Fruit fly (Drosophila melanogaster): ENCODE results near the gene CG13992.

CG13992 gene

DNA sequence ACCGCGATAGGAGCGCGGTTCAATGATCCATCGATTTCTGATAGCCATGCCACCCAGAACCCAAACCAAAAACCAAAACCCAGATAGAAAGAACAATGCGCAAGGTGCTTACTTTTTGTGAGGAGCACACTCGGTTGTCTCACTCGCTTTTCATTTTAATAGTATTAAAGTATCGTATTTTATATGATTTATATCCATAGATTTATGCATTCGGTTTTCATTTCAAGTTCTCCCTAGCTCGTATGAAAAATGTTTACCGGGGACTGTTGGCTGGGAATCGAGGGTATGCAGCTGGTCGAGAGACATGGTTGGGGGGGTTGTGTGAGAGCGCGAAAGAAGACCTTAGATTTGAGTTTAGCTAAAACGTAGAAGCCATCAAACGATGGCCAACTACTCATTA, 4.5 kb upstream of the CG13992 start (continued):
- TF ChIP-seq btn (GFP tag; optimal IDR thresholded peaks at IDR 0.05) (no peak), CG2678 (tag; optimal IDR thresholded peaks at IDR 0.05) (peak; percentile 34), HHEX (GFP tag; optimal IDR thresholded peaks at IDR 0.05) (no peak), Lim3 (GFP tag; IDR thresholded peaks at IDR 0.05) (no peak), CG10959 (GFP tag; IDR thresholded peaks at IDR 0.05) (no peak), CG14710 (tag; optimal IDR thresholded peaks at IDR 0.05) (no peak), MTF-1 (GFP tag; optimal IDR thresholded peaks at IDR 0.05; ENCODE audit: borderline replicate concordance) (no peak), Jarid2 (GFP tag; optimal IDR thresholded peaks at IDR 0.05) (no peak), CG16779 (GFP tag; IDR thresholded peaks at IDR 0.05) (no peak), CG6254 (GFP tag; optimal IDR thresholded peaks at IDR 0.05) (no peak), E2f2 (GFP tag; IDR thresholded peaks at IDR 0.05) (peak; percentile 36; the same call in 1 of the 2 replicates), CG4854 (GFP tag; optimal IDR thresholded peaks at IDR 0.05) (no peak), Poxn (GFP tag; IDR thresholded peaks at IDR 0.05) (no peak), CG5180 (GFP tag; optimal IDR thresholded peaks at IDR 0.05) (no peak), Mad (GFP tag; optimal IDR thresholded peaks at IDR 0.05) (peak; percentile 9), CG4820 (GFP tag; optimal IDR thresholded peaks at IDR 0.05) (peak; percentile 2), CG31224 (GFP tag; IDR thresholded peaks at IDR 0.05) (0 out of 2 replicates have a peak, but pooled peaks have one; percentile 11), phol (tag; optimal IDR thresholded peaks at IDR 0.05) (peak; percentile 16), Lpt (GFP tag; optimal IDR thresholded peaks at IDR 0.05) (no peak), CG12104 (GFP tag; optimal IDR thresholded peaks at IDR 0.05) (no peak), CG11695 (GFP tag; IDR thresholded peaks at IDR 0.05) (peak; percentile 40; the same call in 2 of the 3 replicates), CG1647 (GFP tag; optimal IDR thresholded peaks at IDR 0.05) (peak; percentile 33), ash1 (GFP tag; optimal IDR thresholded peaks at IDR 0.05) (no peak), Oli (tag; optimal IDR thresholded peaks at IDR 0.05) (peak; percentile 37), pnt (GFP tag; optimal IDR thresholded peaks at IDR 0.05) (no peak), dmrt11E (tag; optimal IDR thresholded peaks at IDR 0.05) (peak; percentile 17), Fer3 (tag; optimal IDR thresholded peaks at IDR 0.05) (peak; percentile 41), Atf6 (GFP tag; IDR thresholded peaks at IDR 0.05) (peak; percentile 65), bbx (GFP tag; IDR thresholded peaks at IDR 0.05; ENCODE audit: partially characterized antibody) (no peak), rib (GFP tag; IDR thresholded peaks at IDR 0.05) (no peak), CG7987 (GFP tag; optimal IDR thresholded peaks at IDR 0.05) (no peak), CG13424 (tag; optimal IDR thresholded peaks at IDR 0.05) (peak; percentile 35), CG1529 (GFP tag; optimal IDR thresholded peaks at IDR 0.05) (no peak), bab2 (GFP tag; optimal IDR thresholded peaks at IDR 0.05) (peak; percentile 14), wek (GFP tag; optimal IDR thresholded peaks at IDR 0.05) (no peak), Abd-B (GFP tag; optimal IDR thresholded peaks at IDR 0.05) (peak; percentile 27), ken (GFP tag; IDR thresholded peaks at IDR 0.05) (peak; percentile 63; the same call in 1 of the 3 replicates), D (optimal IDR thresholded peaks at IDR 0.05) (no peak), D (GFP tag; optimal IDR thresholded peaks at IDR 0.05) (no peak), wdn (GFP tag; IDR thresholded peaks at IDR 0.05) (0 out of 2 replicates have a peak, but pooled peaks have one; percentile 32), tin (GFP tag; optimal IDR thresholded peaks at IDR 0.05) (no peak), HLH4C (GFP tag; IDR thresholded peaks at IDR 0.05; ENCODE audit: partially characterized antibody) (no peak), nau (GFP tag; optimal IDR thresholded peaks at IDR 0.05) (no peak), ro (GFP tag; IDR thresholded peaks at IDR 0.05) (no peak), da (GFP tag; optimal IDR thresholded peaks at IDR 0.05) (no peak), CG2712 (tag; optimal IDR thresholded peaks at IDR 0.05) (peak; percentile 15), CG7963 (GFP tag; IDR thresholded peaks at IDR 0.05; ENCODE audit: partially characterized antibody) (no peak), CG5245 (GFP tag; optimal IDR thresholded peaks at IDR 0.05) (no peak), pita (GFP tag; optimal IDR thresholded peaks at IDR 0.05) (no peak), CG1603 (tag; optimal IDR thresholded peaks at IDR 0.05) (peak; percentile 62), D19A (tag; optimal IDR thresholded peaks at IDR 0.05) (peak; percentile 34)
